Worm (Caenorhabditis elegans): ENCODE measurements around the gene T06C12.9.

Gene T06C12.9

ce11 chrV:15890115-15890514 is 4.2 kb upstream of the T06C12.9 start:
- TF ChIP-seq unc-3 (GFP tag; conservative IDR thresholded peaks at IDR 0.05), result no peak
- TF ChIP-seq unc-3 (tag; optimal IDR thresholded peaks at IDR 0.05), result no peak
- no peak for TF ChIP-seq sox-2 (GFP tag; IDR thresholded peaks at IDR 0.05)
- TF ChIP-seq pat-9 (tag; optimal IDR thresholded peaks at IDR 0.05), result no peak
- TF ChIP-seq nhr-232 (tag; optimal IDR thresholded peaks at IDR 0.05), result no peak
- no peak for TF ChIP-seq rnt-1 (tag; optimal IDR thresholded peaks at IDR 0.05)
- no peak for TF ChIP-seq ttx-3 (tag; optimal IDR thresholded peaks at IDR 0.05)
- no peak for TF ChIP-seq unc-86 (tag; optimal IDR thresholded peaks at IDR 0.05)
- no peak for TF ChIP-seq C38D4.7 (GFP tag; optimal IDR thresholded peaks at IDR 0.05)

- TF ChIP-seq ceh-48 (tag; optimal IDR thresholded peaks at IDR 0.05), result no peak
- no peak for TF ChIP-seq lin-11 (tag; optimal IDR thresholded peaks at IDR 0.05)
- TF ChIP-seq ets-4 (tag; optimal IDR thresholded peaks at IDR 0.05), result no peak
- TF ChIP-seq pag-3 (tag; optimal IDR thresholded peaks at IDR 0.05; ENCODE audit: borderline replicate concordance), result no peak
- no peak for TF ChIP-seq ceh-14 (tag; optimal IDR thresholded peaks at IDR 0.05)
- no peak for TF ChIP-seq ztf-16 (tag; optimal IDR thresholded peaks at IDR 0.05)
- no peak for TF ChIP-seq Y22D7AL.16 (tag; optimal IDR thresholded peaks at IDR 0.05)
- TF ChIP-seq unc-42 (tag; optimal IDR thresholded peaks at IDR 0.05), result no peak
- TF ChIP-seq ceh-30 (tag; optimal IDR thresholded peaks at IDR 0.05), result no peak
- TF ChIP-seq sdc-2 (tag; optimal IDR thresholded peaks at IDR 0.05), result no peak
- TF ChIP-seq K09A11.1 (tag; optimal IDR thresholded peaks at IDR 0.05; ENCODE audit: insufficient read depth), result no peak
These were observed 2.9 kb upstream of the T06C12.9 start, which contains the start of gene cgt-1 for ce11 chrV:15888751-15889150. cgt-1 (minus strand) TSS chrV:15888851.

ce11 chrV:15887708-15888295 is 1.9 kb upstream of the T06C12.9 start:
- TF ChIP-seq elt-2 (tag; optimal IDR thresholded peaks at IDR 0.05) (peak; percentile 66), unc-42 (tag; optimal IDR thresholded peaks at IDR 0.05) (no peak), nfya-1 (tag; optimal IDR thresholded peaks at IDR 0.05) (peak; percentile 34)

- TF ChIP-seq C38D4.7 (GFP tag; optimal IDR thresholded peaks at IDR 0.05) (no peak), hlh-15 (tag; optimal IDR thresholded peaks at IDR 0.05) (no peak), lim-6 (tag; optimal IDR thresholded peaks at IDR 0.05) (no peak), ceh-24 (tag; optimal IDR thresholded peaks at IDR 0.05) (no peak), ceh-9 (tag; optimal IDR thresholded peaks at IDR 0.05) (no peak), F13H6.1 (tag; optimal IDR thresholded peaks at IDR 0.05) (no peak), pqm-1 (tag; optimal IDR thresholded peaks at IDR 0.05) (no peak), elt-4 (tag; optimal IDR thresholded peaks at IDR 0.05) (no peak)
These were observed 1.2 kb downstream of the T06C12.9 start, which contains the start of gene oac-42 for ce11 chrV:15884698-15885097. oac-42 (minus strand) TSS chrV:15884798.

ce11 chrV:15880705-15881104 is 5.2 kb downstream of the T06C12.9 start:
- no peak for TF ChIP-seq ceh-19 (GFP tag; optimal IDR thresholded peaks at IDR 0.05)
- no peak for TF ChIP-seq ttx-3 (tag; optimal IDR thresholded peaks at IDR 0.05)
- no peak for TF ChIP-seq fkh-10 (GFP tag; optimal IDR thresholded peaks at IDR 0.05)
- TF ChIP-seq nhr-232 (tag; optimal IDR thresholded peaks at IDR 0.05), result no peak
- TF ChIP-seq elt-2 (tag; optimal IDR thresholded peaks at IDR 0.05), result peak; percentile 32

ce11 chrV:15880033-15880432 is 5.8 kb downstream of the T06C12.9 start:
- TF ChIP-seq F13H6.1 (tag; optimal IDR thresholded peaks at IDR 0.05) (no peak), lin-11 (tag; optimal IDR thresholded peaks at IDR 0.05) (no peak), ets-4 (tag; optimal IDR thresholded peaks at IDR 0.05) (no peak), madf-2 (tag; optimal IDR thresholded peaks at IDR 0.05) (no peak), eyg-1 (tag; optimal IDR thresholded peaks at IDR 0.05) (no peak), rnt-1 (tag; optimal IDR thresholded peaks at IDR 0.05) (no peak), pag-3 (tag; optimal IDR thresholded peaks at IDR 0.05; ENCODE audit: borderline replicate concordance) (no peak), nhr-232 (tag; optimal IDR thresholded peaks at IDR 0.05) (no peak), pros-1 (tag; optimal IDR thresholded peaks at IDR 0.05) (no peak), ceh-24 (tag; optimal IDR thresholded peaks at IDR 0.05) (no peak), dmd-4 (tag; optimal IDR thresholded peaks at IDR 0.05; ENCODE audit: borderline replicate concordance) (no peak), tbx-7 (tag; optimal IDR thresholded peaks at IDR 0.05) (no peak), pat-9 (tag; optimal IDR thresholded peaks at IDR 0.05) (no peak), T23F11.4 (GFP tag; optimal IDR thresholded peaks at IDR 0.05) (no peak), elt-2 (tag; optimal IDR thresholded peaks at IDR 0.05) (no peak), ref-2 (tag; optimal IDR thresholded peaks at IDR 0.05) (no peak), che-1 (tag; optimal IDR thresholded peaks at IDR 0.05) (no peak), K09A11.1 (tag; optimal IDR thresholded peaks at IDR 0.05; ENCODE audit: insufficient read depth) (no peak), C38D4.7 (GFP tag; optimal IDR thresholded peaks at IDR 0.05) (no peak), ahr-1 (tag; optimal IDR thresholded peaks at IDR 0.05) (no peak)

Measured in whole organism, late embryonic.